Fruit fly (Drosophila melanogaster) S2 (cell line): ENCODE results near the gene CG5376.

Source experiments
- CG8478 ChIP-seq: fragments of >200 bp; optimal IDR thresholded peaks from 2 replicates; lab custom pipeline; 2018
- CTCF ChIP-seq, 2 experiments: fragments of >200 bp; optimal IDR thresholded peaks; 2 replicates each; lab custom pipeline; 2018

DNA sequence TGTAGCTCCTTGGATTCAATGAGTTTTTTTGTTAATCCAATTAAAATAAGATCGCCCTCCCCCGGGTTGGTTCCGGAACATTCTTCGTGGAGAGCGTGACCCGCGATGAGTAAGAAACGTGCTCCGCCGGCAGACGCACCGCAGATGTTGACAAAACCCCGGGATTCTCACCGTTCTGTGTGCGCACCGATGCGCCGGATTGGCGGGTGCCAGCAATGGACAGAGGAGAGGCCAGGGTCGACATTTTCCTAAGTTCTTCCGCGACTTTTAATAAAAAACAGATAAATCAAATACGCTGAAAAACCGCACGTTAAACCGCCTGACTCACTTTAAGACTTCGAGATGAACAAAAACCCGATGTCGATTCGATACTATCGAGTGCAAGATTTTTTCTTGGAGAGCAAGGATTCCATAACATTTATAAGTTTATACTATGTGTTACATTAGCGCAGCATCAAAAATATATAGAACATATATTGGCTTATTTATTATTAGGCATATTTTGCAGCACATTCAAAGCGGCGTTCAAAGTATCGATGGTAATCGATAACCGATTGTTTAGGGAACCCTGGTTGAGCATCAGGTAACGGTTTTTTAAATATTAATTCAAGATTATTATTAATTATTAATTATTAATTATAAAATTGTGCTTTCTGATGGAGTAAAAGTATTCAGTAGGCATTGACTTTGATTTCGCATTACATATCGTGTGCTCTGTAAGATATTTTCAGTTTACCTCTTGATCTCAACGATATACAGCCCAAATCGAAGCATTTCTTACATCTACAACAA is 2.5 kb upstream of the CG5376 start, which contains the start of the genes CCT1 and tHMG1:
- TF ChIP-seq CTCF (optimal IDR thresholded peaks at IDR 0.05; lab: Kevin White, UChicago) (no peak), CG8478 (lab: Kevin White, UChicago) (no peak)
